Worm (Caenorhabditis elegans) whole organism, early embryonic: Measurements from ENCODE around the gene T26G10.4.

Experiments used
- ama-1 ChIP-seq: fragments of 150-350 bp; optimal IDR thresholded peaks from 2 replicates; lab custom pipeline; 2014
- ets-7 ChIP-seq: sonication (generic microtip); optimal IDR thresholded peaks from 2 replicates; lab custom pipeline; 2016; ENCODE audit warnings: missing genotype, missing genetic modification characterization, missing compliant biosample characterization
- flt-1 ChIP-seq: fragments of 200-800 bp; sonication (Bioruptor generic); IDR thresholded peaks from 2 replicates; pipeline ENCODE4 v1.3.6; 2022; ENCODE audit warnings: missing genetic modification characterization, missing compliant biosample characterization
- hnd-1 ChIP-seq: sonication (generic microtip); optimal IDR thresholded peaks from 2 replicates; lab custom pipeline; 2016; ENCODE audit warnings: missing genetic modification characterization, missing compliant biosample characterization
- tbx-11 ChIP-seq: fragments of 200-800 bp; sonication (Bioruptor generic); IDR thresholded peaks from 2 replicates; pipeline ENCODE4 v1.3.6; 2022; ENCODE audit warnings: missing genetic modification characterization, missing compliant biosample characterization
- tra-4 ChIP-seq: sonication (generic microtip); optimal IDR thresholded peaks from 2 replicates; lab custom pipeline; 2017; ENCODE audit warnings: missing genetic modification characterization, missing compliant biosample characterization

- TF ChIP-seq tbx-11 (GFP tag; lab: Robert Waterston, UW), result no peak
- no peak for TF ChIP-seq ama-1 (lab: Kevin White, UChicago)
- TF ChIP-seq flt-1 (GFP tag; lab: Robert Waterston, UW), result no peak
- no peak for TF ChIP-seq hnd-1 (tag; lab: Kevin White, UChicago)
- no peak for TF ChIP-seq tra-4 (tag; lab: Kevin White, UChicago)
- no peak for TF ChIP-seq ets-7 (tag; lab: Kevin White, UChicago)
Measured at ce11 chrIII:9406600-9406999, 13.7 kb upstream of the T26G10.4 start, which contains the start of gene T26G10.1.
